Fruit fly (Drosophila melanogaster): ENCODE measurements around the gene CG34447.

DNA sequence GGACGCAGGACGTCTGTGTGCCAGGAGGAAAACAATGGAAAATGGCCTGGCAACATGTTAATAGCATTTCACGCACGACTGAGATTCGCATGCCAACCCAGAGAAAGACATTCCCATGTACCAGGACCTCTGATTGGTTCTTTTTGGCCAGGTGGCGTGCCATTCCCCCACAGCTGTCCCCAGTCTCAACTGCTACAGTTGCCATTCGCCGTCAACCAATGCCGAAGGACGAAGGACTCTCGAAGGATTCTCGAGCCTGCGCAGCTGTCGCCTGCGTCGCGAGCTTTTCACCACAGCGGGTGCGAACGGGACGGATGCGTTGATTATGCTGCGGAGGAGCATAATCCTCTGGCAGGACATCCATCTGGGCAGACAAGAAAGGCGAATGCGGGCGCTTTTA, 19.9 kb downstream of the CG34447 start, which contains the start of gene VGlut:
- TF ChIP-seq CG11247 (GFP tag; IDR thresholded peaks at IDR 0.05): no peak
- TF ChIP-seq Bgb (GFP tag; IDR thresholded peaks at IDR 0.05; ENCODE audit: partially characterized antibody): no peak
- TF ChIP-seq CG34224 (GFP tag; IDR thresholded peaks at IDR 0.05; ENCODE audit: partially characterized antibody): no peak
- no peak for TF ChIP-seq trem (tag; optimal IDR thresholded peaks at IDR 0.05)
- TF ChIP-seq HLHmδ (GFP tag; optimal IDR thresholded peaks at IDR 0.05): no peak
- no peak for TF ChIP-seq CG12236 (GFP tag; optimal IDR thresholded peaks at IDR 0.05)
- no peak for TF ChIP-seq CG15269 (tag; optimal IDR thresholded peaks at IDR 0.05)
- no peak for TF ChIP-seq Usf (GFP tag; optimal IDR thresholded peaks at IDR 0.05)
- TF ChIP-seq shn (GFP tag; optimal IDR thresholded peaks at IDR 0.05): no peak
- no peak for TF ChIP-seq CHES-1-like (GFP tag; optimal IDR thresholded peaks at IDR 0.05)
- no peak for TF ChIP-seq CG2202 (tag; optimal IDR thresholded peaks at IDR 0.05)

Measured in whole organism, embryonic.